Worm (Caenorhabditis elegans) whole organism, L1 larva: Measurements from ENCODE around the gene chdh-1.

Source experiments
- C16A3.4 ChIP-seq: fragments of 150-350 bp; optimal IDR thresholded peaks from 2 replicates; lab custom pipeline; 2014; ENCODE audit warnings: missing biosample characterization, missing genetic modification characterization
- C34B4.2 ChIP-seq: sonication (generic microtip); optimal IDR thresholded peaks from 2 replicates; lab custom pipeline; 2017; ENCODE audit warnings: mild to moderate bottlenecking, missing genetic modification characterization, missing compliant biosample characterization
- aha-1 ChIP-seq: fragments of 150-350 bp; optimal IDR thresholded peaks from 2 replicates; lab custom pipeline; 2014; ENCODE audit warnings: missing biosample characterization, missing genetic modification characterization
- aly-2 ChIP-seq: fragments of 150-350 bp; optimal IDR thresholded peaks from 2 replicates; lab custom pipeline; 2014; ENCODE audit warnings: missing biosample characterization, missing genetic modification characterization
- blmp-1 ChIP-seq: fragments of 150-350 bp; optimal IDR thresholded peaks from 2 replicates; lab custom pipeline; 2014; ENCODE audit warnings: missing biosample characterization, missing genetic modification characterization
- ces-1 ChIP-seq: fragments of 150-350 bp; optimal IDR thresholded peaks from 2 replicates; lab custom pipeline; 2014; ENCODE audit warnings: missing biosample characterization, missing genetic modification reagents, missing genetic modification characterization
- dpl-1 ChIP-seq, 3 experiments: fragments of 150-350 bp in 2 of 3; sonication (generic microtip) in 1 of 3; optimal IDR thresholded peaks; 2 replicates each; lab custom pipeline; 2014 to 2017; ENCODE audit warnings: missing biosample characterization in 3 of 3, missing genetic modification characterization in 3 of 3, missing genetic modification reagents in 3 of 3
- efl-1 ChIP-seq, 4 experiments: fragments of 150-350 bp; optimal IDR thresholded peaks in 3 of 4; peaks in 1 of 4; 1 replicate in 1 of 4; 2 replicates in 3 of 4; lab custom pipeline; 2014; ENCODE audit warnings: missing biosample characterization in 2 of 4, missing genetic modification characterization in 2 of 4, missing genetic modification reagents in 2 of 4
- efl-3 ChIP-seq: fragments of 200-800 bp; sonication (Bioruptor generic); optimal IDR thresholded peaks from 2 replicates; lab custom pipeline; 2018; ENCODE audit warnings: mild to moderate bottlenecking, missing genetic modification characterization, missing compliant biosample characterization
- egl-27 ChIP-seq, 2 experiments: fragments of 150-350 bp in 1 of 2; sonication (generic microtip); optimal IDR thresholded peaks; 3 replicates each; lab custom pipeline; 2017 to 2018; ENCODE audit warnings: missing biosample characterization in 2 of 2, missing genetic modification characterization in 2 of 2, missing genetic modification reagents in 2 of 2
- elt-2 ChIP-seq: sonication (generic microtip); optimal IDR thresholded peaks from 2 replicates; lab custom pipeline; 2016; ENCODE audit warnings: missing genetic modification characterization, mild to moderate bottlenecking, inconsistent platforms, missing compliant biosample characterization, missing genetic modification reagents
- elt-3 ChIP-seq, 6 experiments: fragments of 150-350 bp in 1 of 6; sonication (generic microtip); optimal IDR thresholded peaks; 2 replicates each; lab custom pipeline; 2017 to 2018; ENCODE audit warnings: missing biosample characterization in 6 of 6, missing genetic modification characterization in 6 of 6, inconsistent platforms in 1 of 6
- fkh-10 ChIP-seq: sonication (generic microtip); optimal IDR thresholded peaks from 2 replicates; lab custom pipeline; 2017; ENCODE audit warnings: missing biosample characterization, missing genetic modification reagents, missing genetic modification characterization
- fkh-8 ChIP-seq: sonication (generic microtip); optimal IDR thresholded peaks from 2 replicates; lab custom pipeline; 2016; ENCODE audit warnings: mild to moderate bottlenecking, missing genetic modification characterization, missing compliant biosample characterization
- fos-1 ChIP-seq: fragments of 150-350 bp; optimal IDR thresholded peaks from 2 replicates; lab custom pipeline; 2014; ENCODE audit warnings: missing biosample characterization, missing genetic modification characterization
- grh-1 ChIP-seq: fragments of 200-800 bp; sonication (Bioruptor generic); IDR thresholded peaks from 2 replicates; pipeline ENCODE4 v1.3.6; 2022; ENCODE audit warnings: missing genetic modification reagents, missing genetic modification characterization, missing compliant biosample characterization
- irx-1 ChIP-seq: sonication (generic microtip); optimal IDR thresholded peaks from 2 replicates; lab custom pipeline; 2016; ENCODE audit warnings: missing genetic modification characterization, missing compliant biosample characterization
- lin-14 ChIP-seq: fragments of 200-800 bp; sonication (Bioruptor generic); optimal IDR thresholded peaks from 2 replicates; lab custom pipeline; 2018; ENCODE audit warnings: mild to moderate bottlenecking, missing genetic modification characterization, moderate library complexity, missing compliant biosample characterization
- lin-35 ChIP-seq, 2 experiments: fragments of 150-350 bp; optimal IDR thresholded peaks; 2 replicates each; lab custom pipeline; 2014; ENCODE audit warnings: missing biosample characterization in 2 of 2, missing genetic modification characterization in 2 of 2, missing genetic modification reagents in 2 of 2
- lir-3 ChIP-seq: sonication (generic microtip); optimal IDR thresholded peaks from 2 replicates; lab custom pipeline; 2016; ENCODE audit warnings: mild to moderate bottlenecking, missing genetic modification characterization, moderate library complexity, missing compliant biosample characterization; ENCODE audit not compliant: poor library complexity
- lsy-2 ChIP-seq, 2 experiments: fragments of 150-350 bp; optimal IDR thresholded peaks; 2 replicates each; lab custom pipeline; 2014; ENCODE audit warnings: missing biosample characterization in 2 of 2, missing genetic modification characterization in 2 of 2
- mab-9 ChIP-seq: fragments of 200-800 bp; sonication (Bioruptor generic); IDR thresholded peaks from 2 replicates; pipeline ENCODE4 v1.3.6; 2022; ENCODE audit warnings: missing genetic modification reagents, missing genetic modification characterization, missing compliant biosample characterization
- mdl-1 ChIP-seq, 2 experiments: fragments of 150-350 bp; optimal IDR thresholded peaks; 2 replicates each; lab custom pipeline; 2014 to 2017; ENCODE audit warnings: missing biosample characterization in 2 of 2, missing genetic modification characterization in 2 of 2, inconsistent platforms in 1 of 2
- mef-2 ChIP-seq: fragments of 150-350 bp; optimal IDR thresholded peaks from 2 replicates; lab custom pipeline; 2014; ENCODE audit warnings: missing biosample characterization, missing genetic modification characterization
- mep-1 ChIP-seq: fragments of 150-350 bp; optimal IDR thresholded peaks from 2 replicates; lab custom pipeline; 2014; ENCODE audit warnings: missing biosample characterization, missing genetic modification characterization
- nhr-12 ChIP-seq: sonication (generic microtip); optimal IDR thresholded peaks from 2 replicates; lab custom pipeline; 2017; ENCODE audit warnings: missing biosample characterization, missing genetic modification characterization
- nhr-19 ChIP-seq: fragments of 200-800 bp; sonication (Bioruptor generic); conservative IDR thresholded peaks from 2 replicates; pipeline ENCODE4 v1.3.6; 2022; ENCODE audit warnings: missing genetic modification characterization, missing compliant biosample characterization
- nhr-20 ChIP-seq: sonication (generic microtip); optimal IDR thresholded peaks from 2 replicates; lab custom pipeline; 2016; ENCODE audit warnings: mild to moderate bottlenecking, missing genetic modification characterization, missing compliant biosample characterization
- nhr-47 ChIP-seq: sonication (generic microtip); optimal IDR thresholded peaks from 2 replicates; lab custom pipeline; 2016; ENCODE audit warnings: mild to moderate bottlenecking, missing genetic modification characterization, moderate library complexity, missing compliant biosample characterization
- nhr-71 ChIP-seq: sonication (generic microtip); optimal IDR thresholded peaks from 2 replicates; lab custom pipeline; 2016; ENCODE audit warnings: mild to moderate bottlenecking, missing genetic modification characterization, moderate library complexity, missing compliant biosample characterization
- nhr-76 ChIP-seq: sonication (generic microtip); optimal IDR thresholded peaks from 2 replicates; lab custom pipeline; 2017; ENCODE audit warnings: missing biosample characterization, missing genetic modification characterization
- nhr-77 ChIP-seq: fragments of 150-350 bp; optimal IDR thresholded peaks from 2 replicates; lab custom pipeline; 2014; ENCODE audit warnings: missing biosample characterization, missing genetic modification characterization
- nhr-85 ChIP-seq: sonication (generic microtip); peaks from one replicate; lab custom pipeline; 2016; ENCODE audit warnings: missing genetic modification characterization, inconsistent platforms, missing compliant biosample characterization
- nhr-90 ChIP-seq: sonication (generic microtip); optimal IDR thresholded peaks from 2 replicates; lab custom pipeline; 2016; ENCODE audit warnings: mild to moderate bottlenecking, missing genetic modification characterization, missing compliant biosample characterization; ENCODE audit not compliant: poor library complexity
- pag-3 ChIP-seq: sonication (generic microtip); optimal IDR thresholded peaks from 2 replicates; lab custom pipeline; 2017; ENCODE audit warnings: missing genetic modification characterization, mild to moderate bottlenecking, missing compliant biosample characterization, antibody characterized with exemption, borderline replicate concordance; ENCODE audit not compliant: insufficient read depth
- pqm-1 ChIP-seq: sonication (generic microtip); optimal IDR thresholded peaks from 3 replicates; lab custom pipeline; 2017; ENCODE audit warnings: missing biosample characterization, missing genetic modification characterization
- rnt-1 ChIP-seq: sonication (generic microtip); optimal IDR thresholded peaks from 2 replicates; lab custom pipeline; 2016; ENCODE audit warnings: mild to moderate bottlenecking, missing genetic modification characterization, moderate library complexity, missing compliant biosample characterization
- skn-1 ChIP-seq: fragments of 150-350 bp; optimal IDR thresholded peaks from 2 replicates; lab custom pipeline; 2014; ENCODE audit warnings: missing biosample characterization, missing genetic modification characterization
- snu-23 ChIP-seq: sonication (generic microtip); optimal IDR thresholded peaks from 2 replicates; lab custom pipeline; 2016; ENCODE audit warnings: missing genetic modification characterization, missing compliant biosample characterization
- sox-4 ChIP-seq: sonication (generic microtip); optimal IDR thresholded peaks from 2 replicates; lab custom pipeline; 2016; ENCODE audit warnings: missing genetic modification characterization, missing compliant biosample characterization
- sup-37 ChIP-seq: fragments of 200-800 bp; sonication (Bioruptor generic); optimal IDR thresholded peaks from 2 replicates; lab custom pipeline; 2018; ENCODE audit warnings: mild to moderate bottlenecking, missing genetic modification characterization, missing compliant biosample characterization
- swsn-7 ChIP-seq: sonication (generic microtip); optimal IDR thresholded peaks from 2 replicates; lab custom pipeline; 2016; ENCODE audit warnings: missing genetic modification characterization, missing compliant biosample characterization
- tlp-1 ChIP-seq: fragments of 150-350 bp; optimal IDR thresholded peaks from 2 replicates; lab custom pipeline; 2014; ENCODE audit warnings: missing biosample characterization, missing genetic modification characterization
- unc-130 ChIP-seq: fragments of 150-350 bp; optimal IDR thresholded peaks from 2 replicates; lab custom pipeline; 2017; ENCODE audit warnings: missing biosample characterization, missing genetic modification characterization, inconsistent platforms
- unc-62 ChIP-seq: fragments of 150-350 bp; optimal IDR thresholded peaks from 2 replicates; lab custom pipeline; 2014; ENCODE audit warnings: missing biosample characterization, missing genetic modification reagents, missing genetic modification characterization
- vab-15 ChIP-seq: sonication (generic microtip); optimal IDR thresholded peaks from 2 replicates; lab custom pipeline; 2017; ENCODE audit warnings: missing genotype, mild to moderate bottlenecking, missing genetic modification characterization, missing compliant biosample characterization
- xbp-1 ChIP-seq: sonication (generic microtip); optimal IDR thresholded peaks from 2 replicates; lab custom pipeline; 2016; ENCODE audit warnings: missing genetic modification characterization, missing compliant biosample characterization
- zip-4 ChIP-seq: fragments of 200-800 bp; sonication (Bioruptor generic); optimal IDR thresholded peaks from 2 replicates; lab custom pipeline; 2018; ENCODE audit warnings: mild to moderate bottlenecking, missing genetic modification characterization, moderate library complexity, missing compliant biosample characterization
- ztf-4 ChIP-seq: fragments of 150-350 bp; optimal IDR thresholded peaks from 2 replicates; lab custom pipeline; 2014; ENCODE audit warnings: missing biosample characterization, missing genetic modification characterization

Gene chdh-1

DNA sequence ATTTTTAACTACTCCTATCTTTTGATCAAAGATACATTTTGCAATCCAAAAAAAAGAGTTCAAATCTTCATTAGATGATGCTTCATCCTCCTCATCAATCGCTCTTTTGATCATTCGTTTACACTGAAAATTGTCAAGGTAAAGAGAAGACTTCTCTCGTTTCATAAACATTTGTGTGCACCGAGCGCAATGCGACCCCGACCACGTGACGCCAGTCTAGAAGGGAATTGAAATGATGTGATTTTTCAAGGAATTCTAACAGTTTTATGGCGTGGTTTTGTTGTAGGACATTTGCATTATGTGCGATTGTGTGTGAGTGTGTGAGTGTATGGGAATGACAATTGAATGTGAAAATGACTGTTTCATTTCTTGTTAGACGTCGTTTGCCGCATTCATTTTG is 42.5 kb upstream of the chdh-1 start (continued):
- no peak for TF ChIP-seq nhr-12 (tag; lab: Kevin White, UChicago)
- TF ChIP-seq nhr-71 = peak; percentile 79
- TF ChIP-seq nhr-20 (tag; lab: Kevin White, UChicago) = peak; percentile 81
- TF ChIP-seq sup-37 (GFP tag; lab: Kevin White, UChicago) = no peak
- TF ChIP-seq nhr-76 (tag; lab: Kevin White, UChicago) = no peak
- peak; percentile 3 for TF ChIP-seq elt-2
- no peak for TF ChIP-seq nhr-77 (tag; lab: Kevin White, UChicago)
- TF ChIP-seq vab-15 = no peak
- peak; percentile 2 for TF ChIP-seq xbp-1
- TF ChIP-seq C34B4.2 (tag; lab: Kevin White, UChicago) = no peak
- TF ChIP-seq elt-3 (tag; optimal IDR thresholded peaks at IDR 0.05; lab: Kevin White, UChicago) = no peak
- no peak for TF ChIP-seq tlp-1 (tag; lab: Kevin White, UChicago)
- no peak for TF ChIP-seq fos-1 (tag; lab: Kevin White, UChicago)
- peak; percentile 2 for TF ChIP-seq nhr-47 (tag; lab: Kevin White, UChicago)
- no peak for TF ChIP-seq skn-1 (tag; lab: Kevin White, UChicago)
- peak; percentile 18 for TF ChIP-seq mep-1
- TF ChIP-seq sox-4 (tag; lab: Kevin White, UChicago) = no peak
- peak; percentile 7 for TF ChIP-seq irx-1 (tag; lab: Kevin White, UChicago)
- peak; percentile 8 for TF ChIP-seq ztf-4 (tag; lab: Kevin White, UChicago)
- peak; percentile 73 for TF ChIP-seq snu-23 (GFP tag; lab: Kevin White, UChicago)
- no peak for TF ChIP-seq zip-4 (GFP tag; lab: Kevin White, UChicago)
- TF ChIP-seq swsn-7 (tag; lab: Kevin White, UChicago) = peak; percentile 24
- no peak for TF ChIP-seq fkh-10 (GFP tag; lab: Kevin White, UChicago)
- peak in 1 of 2 experiments; percentile 11 for TF ChIP-seq efl-1 (optimal IDR thresholded peaks at IDR 0.05; lab: Kevin White, UChicago)
- TF ChIP-seq efl-1 (GFP tag; optimal IDR thresholded peaks at IDR 0.05 in 1 of 2; lab: Kevin White, UChicago) = peak in 1 of 2 experiments; percentile 74
- TF ChIP-seq mef-2 (tag; lab: Kevin White, UChicago) = no peak
- peak; percentile 48 for TF ChIP-seq lir-3
- TF ChIP-seq pag-3 (tag; lab: Kevin White, UChicago) = no peak
- TF ChIP-seq dpl-1 (GFP tag; optimal IDR thresholded peaks at IDR 0.05; lab: Kevin White, UChicago) = peak in 2 of 3 experiments; percentile 8 to 16
- TF ChIP-seq efl-3 (GFP tag; lab: Kevin White, UChicago) = no peak
- TF ChIP-seq rnt-1 (tag; lab: Kevin White, UChicago) = peak; percentile 75

ce11 chrII:8740326-8740949 is 41.7 kb upstream of the chdh-1 start:
- TF ChIP-seq efl-3 (GFP tag; lab: Kevin White, UChicago) = no peak
- peak; percentile 23 for TF ChIP-seq unc-130 (tag; lab: Kevin White, UChicago)
- peak; percentile 45 for TF ChIP-seq nhr-47 (tag; lab: Kevin White, UChicago)
- no peak for TF ChIP-seq irx-1 (tag; lab: Kevin White, UChicago)
- TF ChIP-seq fos-1 (tag; lab: Kevin White, UChicago) = peak; percentile 41
- TF ChIP-seq nhr-19 (GFP tag; lab: Robert Waterston, UW) = peak; percentile 77
- peak; percentile 14 for TF ChIP-seq C16A3.4 (tag; lab: Kevin White, UChicago)
- peak in 1 of 2 experiments; percentile 40 for TF ChIP-seq lin-35 (GFP tag; optimal IDR thresholded peaks at IDR 0.05; lab: Kevin White, UChicago)
- peak; percentile 83 for TF ChIP-seq blmp-1
- TF ChIP-seq mef-2 (tag; lab: Kevin White, UChicago) = no peak
- TF ChIP-seq mdl-1 (tag; optimal IDR thresholded peaks at IDR 0.05; lab: Kevin White, UChicago) = peak in 1 of 2 experiments; percentile 63
- TF ChIP-seq elt-2 = peak; percentile 93
- no peak for TF ChIP-seq mab-9
- peak; percentile 70 for TF ChIP-seq snu-23 (GFP tag; lab: Kevin White, UChicago)
- peak; percentile 96 for TF ChIP-seq nhr-85 (tag; lab: Kevin White, UChicago)
- TF ChIP-seq C34B4.2 (tag; lab: Kevin White, UChicago) = no peak
- no peak for TF ChIP-seq unc-62 (GFP tag; lab: Kevin White, UChicago)
- TF ChIP-seq aly-2 = no peak
- peak; percentile 63 for TF ChIP-seq pqm-1 (tag; lab: Kevin White, UChicago)
- no peak for TF ChIP-seq ces-1 (GFP tag; lab: Kevin White, UChicago)
- TF ChIP-seq lsy-2 (tag; optimal IDR thresholded peaks at IDR 0.05; lab: Kevin White, UChicago) = peak; percentile 5
- TF ChIP-seq aha-1 (tag; lab: Kevin White, UChicago) = peak; percentile 46
- TF ChIP-seq nhr-90 (tag; lab: Kevin White, UChicago) = peak; percentile 74
- peak; percentile 83 for TF ChIP-seq nhr-71
- TF ChIP-seq swsn-7 (tag; lab: Kevin White, UChicago) = no peak
- TF ChIP-seq egl-27 (tag; optimal IDR thresholded peaks at IDR 0.05; lab: Kevin White, UChicago) = peak in 1 of 2 experiments; percentile 19
- TF ChIP-seq lin-14 (GFP tag; lab: Kevin White, UChicago) = peak; percentile 80
- no peak for TF ChIP-seq fkh-8 (tag; lab: Kevin White, UChicago)
- peak; percentile 76 for TF ChIP-seq grh-1 (GFP tag; lab: Robert Waterston, UW)
